Worm (Caenorhabditis elegans) whole organism, late embryonic: ENCODE measurements around the gene sri-57.
"Not testable (repeated sequence)": the region's sequence is repeated elsewhere in the genome, so short reads cannot be mapped to it uniquely, and the experiment has no call there.

ENCODE experiments used
- C08G9.2 ChIP-seq: sonication (generic microtip); optimal IDR thresholded peaks from 2 replicates; lab custom pipeline; 2016; ENCODE audit warnings: mild to moderate bottlenecking, missing genetic modification characterization, moderate library complexity, missing compliant biosample characterization
- C38D4.7 ChIP-seq: fragments of 200-800 bp; sonication (Bioruptor generic); optimal IDR thresholded peaks from 2 replicates; lab custom pipeline; 2018; ENCODE audit warnings: mild to moderate bottlenecking, missing genetic modification characterization, moderate library complexity, missing compliant biosample characterization
- F13H6.1 ChIP-seq: sonication (generic microtip); optimal IDR thresholded peaks from 2 replicates; lab custom pipeline; 2016; ENCODE audit warnings: missing genetic modification characterization, missing compliant biosample characterization
- K02D7.2 ChIP-seq: sonication (generic microtip); optimal IDR thresholded peaks from 2 replicates; lab custom pipeline; 2017; ENCODE audit warnings: mild to moderate bottlenecking, missing genetic modification characterization, missing compliant biosample characterization
- K09A11.1 ChIP-seq: sonication (generic microtip); optimal IDR thresholded peaks from 2 replicates; lab custom pipeline; 2017; ENCODE audit warnings: antibody characterized with exemption, mild to moderate bottlenecking, missing genetic modification characterization, missing compliant biosample characterization; ENCODE audit not compliant: insufficient read depth
- ama-1 ChIP-seq: fragments of 150-350 bp; optimal IDR thresholded peaks from 2 replicates; lab custom pipeline; 2014
- ceh-14 ChIP-seq: sonication (generic microtip); optimal IDR thresholded peaks from 2 replicates; lab custom pipeline; 2016; ENCODE audit warnings: missing genotype, missing genetic modification characterization, missing compliant biosample characterization
- ceh-22 ChIP-seq: sonication (generic microtip); optimal IDR thresholded peaks from 2 replicates; lab custom pipeline; 2017; ENCODE audit warnings: missing biosample characterization, missing genetic modification characterization
- ceh-24 ChIP-seq: sonication (generic microtip); optimal IDR thresholded peaks from 2 replicates; lab custom pipeline; 2016; ENCODE audit warnings: mild to moderate bottlenecking, missing genetic modification characterization, missing compliant biosample characterization
- ceh-34 ChIP-seq: sonication (generic microtip); optimal IDR thresholded peaks from 2 replicates; lab custom pipeline; 2016; ENCODE audit warnings: mild to moderate bottlenecking, missing genetic modification characterization, missing compliant biosample characterization
- ceh-45 ChIP-seq: fragments of 200-800 bp; sonication (Bioruptor generic); IDR thresholded peaks from 2 replicates; pipeline ENCODE4 v1.3.6; 2022; ENCODE audit warnings: missing genetic modification reagents, missing genetic modification characterization, missing compliant biosample characterization
- che-1 ChIP-seq: sonication (generic microtip); optimal IDR thresholded peaks from 2 replicates; lab custom pipeline; 2016; ENCODE audit warnings: mild to moderate bottlenecking, missing genetic modification characterization, missing compliant biosample characterization
- elt-2 ChIP-seq: sonication (generic microtip); optimal IDR thresholded peaks from 2 replicates; lab custom pipeline; 2016; ENCODE audit warnings: missing genetic modification reagents, missing genetic modification characterization, missing compliant biosample characterization
- eyg-1 ChIP-seq: sonication (generic microtip); optimal IDR thresholded peaks from 2 replicates; lab custom pipeline; 2016; ENCODE audit warnings: missing genotype, missing genetic modification characterization, missing compliant biosample characterization
- gmeb-2 ChIP-seq: sonication (generic microtip); optimal IDR thresholded peaks from 2 replicates; lab custom pipeline; 2016; ENCODE audit warnings: missing genetic modification characterization, inconsistent platforms, missing compliant biosample characterization
- hlh-13 ChIP-seq: fragments of 200-800 bp; sonication (Bioruptor generic); optimal IDR thresholded peaks from 2 replicates; lab custom pipeline; 2018; ENCODE audit warnings: mild to moderate bottlenecking, missing genetic modification characterization, missing compliant biosample characterization
- hlh-15 ChIP-seq: sonication (generic microtip); optimal IDR thresholded peaks from 2 replicates; lab custom pipeline; 2016; ENCODE audit warnings: missing genetic modification characterization, missing compliant biosample characterization
- lim-6 ChIP-seq: sonication (generic microtip); optimal IDR thresholded peaks from 2 replicates; lab custom pipeline; 2016; ENCODE audit warnings: missing genetic modification characterization, missing compliant biosample characterization
- lin-11 ChIP-seq: fragments of 200-800 bp; sonication (Bioruptor generic); optimal IDR thresholded peaks from 2 replicates; lab custom pipeline; 2018; ENCODE audit warnings: mild to moderate bottlenecking, missing genetic modification characterization, missing compliant biosample characterization
- mec-3 ChIP-seq: sonication (generic microtip); optimal IDR thresholded peaks from 2 replicates; lab custom pipeline; 2016; ENCODE audit warnings: borderline replicate concordance, missing genetic modification characterization, missing compliant biosample characterization
- nhr-11 ChIP-seq: fragments of 150-350 bp; optimal IDR thresholded peaks from 2 replicates; lab custom pipeline; 2014; ENCODE audit warnings: missing biosample characterization, missing genetic modification characterization
- nhr-232 ChIP-seq: sonication (generic microtip); optimal IDR thresholded peaks from 2 replicates; lab custom pipeline; 2016; ENCODE audit warnings: missing genetic modification characterization, missing compliant biosample characterization
- pag-3 ChIP-seq: sonication (generic microtip); optimal IDR thresholded peaks from 2 replicates; lab custom pipeline; 2016; ENCODE audit warnings: missing compliant biosample characterization, missing genetic modification characterization, borderline replicate concordance
- pat-9 ChIP-seq: fragments of 200-800 bp; sonication (Bioruptor generic); optimal IDR thresholded peaks from 2 replicates; lab custom pipeline; 2018; ENCODE audit warnings: mild to moderate bottlenecking, missing genetic modification characterization, moderate library complexity, missing compliant biosample characterization
- pha-4 ChIP-seq: fragments of 150-350 bp; optimal IDR thresholded peaks from 2 replicates; lab custom pipeline; 2018; ENCODE audit warnings: missing biosample characterization, missing genetic modification reagents, missing genetic modification characterization
- rnt-1 ChIP-seq: sonication (generic microtip); optimal IDR thresholded peaks from 2 replicates; lab custom pipeline; 2016; ENCODE audit warnings: missing genetic modification characterization, missing compliant biosample characterization
- sox-2 ChIP-seq: fragments of 200-800 bp; sonication (Bioruptor generic); IDR thresholded peaks from 2 replicates; pipeline ENCODE4 v1.3.6; 2022; ENCODE audit warnings: missing genetic modification reagents, missing genetic modification characterization, missing compliant biosample characterization
- sox-4 ChIP-seq: sonication (generic microtip); optimal IDR thresholded peaks from 2 replicates; lab custom pipeline; 2017; ENCODE audit warnings: mild to moderate bottlenecking, missing genetic modification characterization, inconsistent platforms, missing compliant biosample characterization
- syd-9 ChIP-seq: sonication (generic microtip); optimal IDR thresholded peaks from 2 replicates; lab custom pipeline; 2016; ENCODE audit warnings: mild to moderate bottlenecking, missing genetic modification characterization, moderate library complexity, missing compliant biosample characterization
- tbx-7 ChIP-seq: sonication (generic microtip); optimal IDR thresholded peaks from 2 replicates; lab custom pipeline; 2016; ENCODE audit warnings: missing genotype, missing genetic modification characterization, missing compliant biosample characterization
- unc-3 ChIP-seq, 2 experiments: fragments of 200-800 bp in 1 of 2; sonication (Bioruptor generic) in 1 of 2; sonication (generic microtip) in 1 of 2; conservative IDR thresholded peaks in 1 of 2; optimal IDR thresholded peaks in 1 of 2; 2 replicates each; pipeline versions ENCODE4 v1.3.6 to Lab custom; 2016 to 2022; ENCODE audit warnings: missing compliant biosample characterization in 2 of 2, missing genetic modification characterization in 2 of 2, missing genetic modification reagents in 1 of 2
- unc-86 ChIP-seq: sonication (generic microtip); optimal IDR thresholded peaks from 2 replicates; lab custom pipeline; 2016; ENCODE audit warnings: missing genetic modification characterization, missing compliant biosample characterization
- ztf-16 ChIP-seq: sonication (generic microtip); optimal IDR thresholded peaks from 2 replicates; lab custom pipeline; 2017; ENCODE audit warnings: missing genetic modification characterization, missing compliant biosample characterization

sri-57 gene

ce11 chrII:2681118-2681517 lies 8.9 kb upstream of the sri-57 start, which contains the start of gene F34D6.1:
TSS of gene F34D6.1 (minus strand) at chrII:2681218.
- TF ChIP-seq pag-3 (tag; lab: Kevin White, UChicago), result no peak
- no peak for TF ChIP-seq pat-9 (tag; lab: Kevin White, UChicago)
- no peak for TF ChIP-seq sox-4 (tag; lab: Kevin White, UChicago)
- TF ChIP-seq ama-1 (lab: Kevin White, UChicago), result no peak
- no peak for TF ChIP-seq F13H6.1 (tag; lab: Kevin White, UChicago)
- TF ChIP-seq che-1, result no peak
- no peak for TF ChIP-seq hlh-15 (tag; lab: Kevin White, UChicago)
- no peak for TF ChIP-seq lin-11 (tag; lab: Kevin White, UChicago)
- TF ChIP-seq nhr-232 (tag; lab: Kevin White, UChicago), result no peak

- no peak for TF ChIP-seq pha-4 (tag; lab: Kevin White, UChicago)
- no peak for TF ChIP-seq syd-9
- TF ChIP-seq elt-2, result peak; percentile 84
- no peak for TF ChIP-seq K09A11.1
- no peak for TF ChIP-seq ztf-16
- no peak for TF ChIP-seq mec-3
Measured at ce11 chrII:2677534-2678168, 5.4 kb upstream of the sri-57 start, which contains the start of gene F22E5.17. TSS of gene F22E5.17 (plus strand) at chrII:2678041.

- TF ChIP-seq rnt-1, unc-86, C08G9.2 (tag; lab: Kevin White, UChicago): not testable (repeated sequence)
Measured at ce11 chrII:2673534-2673933, 1.3 kb upstream of the sri-57 start, which contains the start of the genes F22E5.20 and F22E5.1. TSS of gene F22E5.20 (minus strand) at chrII:2673634. TSS of gene F22E5.1 (plus strand) at chrII:2673775.

ce11 chrII:2665606-2666005 lies 6.6 kb downstream of the sri-57 start, which contains the start of gene F22E5.22:
TSS of gene F22E5.22 (plus strand) at chrII:2665906.
- TF ChIP-seq eyg-1 (tag; lab: Kevin White, UChicago), result no peak
- TF ChIP-seq C38D4.7 (GFP tag; lab: Kevin White, UChicago), result no peak
- no peak for TF ChIP-seq F13H6.1 (tag; lab: Kevin White, UChicago)
- no peak for TF ChIP-seq K02D7.2
- TF ChIP-seq sox-2 (GFP tag; lab: Robert Waterston, UW), result no peak
- TF ChIP-seq K09A11.1, result no peak
- no peak for TF ChIP-seq ceh-34
- no peak for TF ChIP-seq hlh-13
- TF ChIP-seq ceh-14 (tag; lab: Kevin White, UChicago), result no peak
- TF ChIP-seq sox-4 (tag; lab: Kevin White, UChicago), result no peak
- TF ChIP-seq unc-3 (GFP tag; conservative IDR thresholded peaks at IDR 0.05; lab: Robert Waterston, UW), result no peak
- TF ChIP-seq unc-3 (tag; optimal IDR thresholded peaks at IDR 0.05; lab: Kevin White, UChicago), result no peak
- no peak for TF ChIP-seq nhr-11 (tag; lab: Kevin White, UChicago)
- TF ChIP-seq lim-6 (tag; lab: Kevin White, UChicago), result no peak
- TF ChIP-seq gmeb-2 (tag; lab: Kevin White, UChicago), result no peak
- TF ChIP-seq ceh-22, result no peak

- TF ChIP-seq ceh-45 (GFP tag; lab: Robert Waterston, UW); tbx-7 (tag; lab: Kevin White, UChicago); ceh-24: not testable (repeated sequence)
Measured at ce11 chrII:2665081-2665480, 7.1 kb downstream of the sri-57 start, which contains the start of gene F22E5.2. TSS of gene F22E5.2 (plus strand) at chrII:2665381.
